Fruit fly (Drosophila melanogaster): ENCODE data around the gene CG18666.

Gene CG18666

dm6 chr2L:11003925-11004673 is 30.5 kb upstream of the CG18666 start, which contains the start of gene RpL9 (continued):
- TF ChIP-seq Stat92E (GFP tag; optimal IDR thresholded peaks at IDR 0.05) (peak in 1 of 3 experiments; percentile 35), E2f2 (GFP tag; IDR thresholded peaks at IDR 0.05) (no peak; the same call in none of the 2 replicates), mirr (GFP tag; optimal IDR thresholded peaks at IDR 0.05) (no peak), hbn (GFP tag; IDR thresholded peaks at IDR 0.05; ENCODE audit: partially characterized antibody) (no peak), CG17612 (GFP tag; IDR thresholded peaks at IDR 0.05) (no peak), CG12236 (GFP tag; optimal IDR thresholded peaks at IDR 0.05) (peak; percentile 37), CG11456 (GFP tag; IDR thresholded peaks at IDR 0.05) (no peak), Blimp-1 (GFP tag; optimal IDR thresholded peaks at IDR 0.05) (no peak), Vsx1 (GFP tag; optimal IDR thresholded peaks at IDR 0.05) (peak; percentile 73), Six4 (GFP tag; optimal IDR thresholded peaks at IDR 0.05) (no peak), seq (GFP tag; IDR thresholded peaks at IDR 0.05) (peak; percentile 57; the same call in 1 of the 2 replicates), peb (GFP tag; IDR thresholded peaks at IDR 0.05) (no peak), crp (GFP tag; optimal IDR thresholded peaks at IDR 0.05) (peak in 1 of 2 experiments; percentile 40), CG18011 (GFP tag; optimal IDR thresholded peaks at IDR 0.05) (peak; percentile 71), otp (GFP tag; IDR thresholded peaks at IDR 0.05) (peak; percentile 92), Usf (GFP tag; optimal IDR thresholded peaks at IDR 0.05) (peak; percentile 38), CG7839 (tag; optimal IDR thresholded peaks at IDR 0.05) (no peak), zf30C (GFP tag; optimal IDR thresholded peaks at IDR 0.05) (peak; percentile 37), Bdp1 (GFP tag; optimal IDR thresholded peaks at IDR 0.05) (peak; percentile 17), CG13775 (GFP tag; optimal IDR thresholded peaks at IDR 0.05) (peak; percentile 78), Gsc (GFP tag; IDR thresholded peaks at IDR 0.05) (no peak), eyg (GFP tag; optimal IDR thresholded peaks at IDR 0.05) (peak; percentile 70), tin (GFP tag; optimal IDR thresholded peaks at IDR 0.05) (peak; percentile 25), gcm (GFP tag; optimal IDR thresholded peaks at IDR 0.05) (no peak), CG4424 (GFP tag; optimal IDR thresholded peaks at IDR 0.05) (peak; percentile 54), CG17912 (GFP tag; optimal IDR thresholded peaks at IDR 0.05) (peak; percentile 91), sc (optimal IDR thresholded peaks at IDR 0.05) (no peak), sc (GFP tag; optimal IDR thresholded peaks at IDR 0.05) (peak; percentile 53), kni (GFP tag; optimal IDR thresholded peaks at IDR 0.05) (no peak), CG7372 (GFP tag; IDR thresholded peaks at IDR 0.05) (no peak; the same call in 1 of the 2 replicates), CG6791 (GFP tag; IDR thresholded peaks at IDR 0.05; ENCODE audit: partially characterized antibody) (no peak), CG13624 (GFP tag; optimal IDR thresholded peaks at IDR 0.05) (peak; percentile 68), CG4328 (GFP tag; optimal IDR thresholded peaks at IDR 0.05) (peak; percentile 83), stwl (tag; optimal IDR thresholded peaks at IDR 0.05) (peak; percentile 20), nau (GFP tag; optimal IDR thresholded peaks at IDR 0.05) (peak; percentile 84), dysf (GFP tag; IDR thresholded peaks at IDR 0.05) (no peak; the same call in 2 of the 3 replicates), row (GFP tag; IDR thresholded peaks at IDR 0.05) (peak; percentile 42; the same call in 2 of the 3 replicates), Sox102F (GFP tag; optimal IDR thresholded peaks at IDR 0.05) (no peak), Kr (GFP tag; optimal IDR thresholded peaks at IDR 0.05) (no peak), CG4820 (GFP tag; optimal IDR thresholded peaks at IDR 0.05) (no peak), PHDP (tag; optimal IDR thresholded peaks at IDR 0.05) (peak; percentile 82), fd102C (GFP tag; optimal IDR thresholded peaks at IDR 0.05) (peak; percentile 33), Atf-2 (GFP tag; optimal IDR thresholded peaks at IDR 0.05) (peak; percentile 75), CG1602 (GFP tag; optimal IDR thresholded peaks at IDR 0.05) (no peak), Dref (GFP tag; IDR thresholded peaks at IDR 0.05) (no peak), sim (GFP tag; IDR thresholded peaks at IDR 0.05) (peak; percentile 69; the same call in 1 of the 2 replicates), nom (GFP tag; optimal IDR thresholded peaks at IDR 0.05) (peak; percentile 88), odd (GFP tag; optimal IDR thresholded peaks at IDR 0.05) (peak; percentile 87), schlank (tag; optimal IDR thresholded peaks at IDR 0.05) (peak; percentile 79)

Measured in whole organism, embryonic.